Worm (Caenorhabditis elegans): ENCODE results near the gene txt-4.

- TF ChIP-seq lin-13 (GFP tag; optimal IDR thresholded peaks at IDR 0.05), result no peak
- no peak for TF ChIP-seq jun-1 (tag; optimal IDR thresholded peaks at IDR 0.05)
- TF ChIP-seq snpc-4 (tag; optimal IDR thresholded peaks at IDR 0.05), result no peak
- TF ChIP-seq nhr-84 (tag; optimal IDR thresholded peaks at IDR 0.05), result no peak
- no peak for TF ChIP-seq aly-2 (tag; optimal IDR thresholded peaks at IDR 0.05)
- TF ChIP-seq ceh-8 (GFP tag; optimal IDR thresholded peaks at IDR 0.05), result no peak
- no peak for TF ChIP-seq nhr-12 (tag; optimal IDR thresholded peaks at IDR 0.05)
- TF ChIP-seq mdl-1 (tag; optimal IDR thresholded peaks at IDR 0.05), result no peak
- no peak for TF ChIP-seq skn-1 (tag; optimal IDR thresholded peaks at IDR 0.05)
- no peak for TF ChIP-seq alr-1 (tag; optimal IDR thresholded peaks at IDR 0.05; ENCODE audit: borderline replicate concordance)
- TF ChIP-seq nhr-77 (tag; optimal IDR thresholded peaks at IDR 0.05), result no peak
Measured at ce11 chrIV:1469093-1469492, 41.3 kb upstream of the txt-4 start.
